Worm (Caenorhabditis elegans) whole organism, L4/young adult: ENCODE measurements around the gene Y66D12A.10.

Experiments
- W03F9.2 ChIP-seq: fragments of 150-350 bp; optimal IDR thresholded peaks from 2 replicates; lab custom pipeline; 2014; ENCODE audit warnings: missing biosample characterization, missing genetic modification characterization
- dao-5 ChIP-seq: sonication (generic microtip); optimal IDR thresholded peaks from 2 replicates; lab custom pipeline; 2016; ENCODE audit warnings: missing genotype, missing genetic modification characterization, moderate library complexity, missing compliant biosample characterization
- him-1 ChIP-seq: sonication (generic microtip); optimal IDR thresholded peaks from 2 replicates; lab custom pipeline; 2016; ENCODE audit warnings: missing genotype, missing genetic modification reagents, missing genetic modification characterization, missing compliant biosample characterization

- TF ChIP-seq him-1 (tag; lab: Kevin White, UChicago) (no peak), dao-5 (tag; lab: Kevin White, UChicago) (no peak), W03F9.2 (tag; lab: Kevin White, UChicago) (no peak)
Measured at ce11 chrIII:11616446-11616845, 50.8 kb downstream of the Y66D12A.10 start, which contains the start of gene ceh-91.
